Worm (Caenorhabditis elegans) whole organism, young adult: ENCODE measurements around the gene lips-2.
A peak's percentile ranks its signal among the peaks of the same experiment; 100 is the strongest.
"Not testable (repeated sequence)": the region's sequence is repeated elsewhere in the genome, so short reads cannot be mapped to it uniquely, and the experiment has no call there.

Experiments used
- B0019.2 ChIP-seq: fragments of 200-800 bp; sonication (Bioruptor generic); conservative IDR thresholded peaks from 2 replicates; pipeline ENCODE4 v1.3.6; 2022; ENCODE audit warnings: missing genetic modification reagents, missing genetic modification characterization, missing compliant biosample characterization
- B0261.1 ChIP-seq: sonication (generic microtip); optimal IDR thresholded peaks from 2 replicates; lab custom pipeline; 2016; ENCODE audit warnings: mild to moderate bottlenecking, missing genetic modification characterization, moderate library complexity, missing compliant biosample characterization
- B0336.3 ChIP-seq: fragments of 200-800 bp; sonication (Bioruptor generic); IDR thresholded peaks from 2 replicates; pipeline ENCODE4 v1.3.6; 2022; ENCODE audit warnings: missing genetic modification characterization, missing compliant biosample characterization
- D2030.7 ChIP-seq: fragments of 200-800 bp; sonication (Bioruptor generic); IDR thresholded peaks from 2 replicates; pipeline ENCODE4 v1.3.6; 2022; ENCODE audit warnings: missing genetic modification reagents, missing genetic modification characterization, missing compliant biosample characterization
- F10E7.11 ChIP-seq: sonication (generic microtip); optimal IDR thresholded peaks from 2 replicates; lab custom pipeline; 2017; ENCODE audit warnings: mild to moderate bottlenecking, missing genetic modification characterization, moderate library complexity, missing compliant biosample characterization
- F33H1.4 ChIP-seq: fragments of 200-800 bp; sonication (Bioruptor generic); IDR thresholded peaks from 2 replicates; pipeline ENCODE4 v1.3.6; 2022; ENCODE audit warnings: missing genetic modification reagents, missing genetic modification characterization, missing compliant biosample characterization
- F49E8.2 ChIP-seq: sonication (generic microtip); optimal IDR thresholded peaks from 3 replicates; lab custom pipeline; 2017; ENCODE audit warnings: missing genetic modification characterization, mild to moderate bottlenecking, missing compliant biosample characterization, antibody characterized with exemption, moderate library complexity; ENCODE audit not compliant: insufficient read depth
- K11D2.4 ChIP-seq: fragments of 200-800 bp; sonication (Bioruptor generic); IDR thresholded peaks from 2 replicates; pipeline ENCODE4 v1.3.6; 2022; ENCODE audit warnings: missing genetic modification reagents, missing genetic modification characterization, missing compliant biosample characterization
- T26A5.8 ChIP-seq: sonication (generic microtip); optimal IDR thresholded peaks from 2 replicates; lab custom pipeline; 2016; ENCODE audit warnings: missing genetic modification characterization, missing compliant biosample characterization
- Y79H2A.3 ChIP-seq: fragments of 200-800 bp; sonication (Bioruptor generic); conservative IDR thresholded peaks from 2 replicates; pipeline ENCODE4 v1.3.6; 2022; ENCODE audit warnings: missing genetic modification reagents, missing genetic modification characterization, missing compliant biosample characterization
- akir-1 ChIP-seq: fragments of 200-800 bp; sonication (Bioruptor generic); optimal IDR thresholded peaks from 2 replicates; lab custom pipeline; 2018; ENCODE audit warnings: mild to moderate bottlenecking, missing genetic modification characterization, moderate library complexity, missing compliant biosample characterization
- ama-1 ChIP-seq, 3 experiments: fragments of 150-350 bp in 1 of 3; sonication (generic microtip) in 2 of 3; optimal IDR thresholded peaks; 2 replicates each; lab custom pipeline; 2014 to 2018; ENCODE audit warnings: missing biosample characterization in 2 of 3, missing genetic modification characterization in 2 of 3, missing genetic modification reagents in 2 of 3
- ceh-100 ChIP-seq: fragments of 200-800 bp; sonication (Bioruptor generic); IDR thresholded peaks from 2 replicates; pipeline ENCODE4 v1.3.6; 2022; ENCODE audit warnings: missing genetic modification reagents, missing genetic modification characterization, missing compliant biosample characterization
- ceh-27 ChIP-seq: fragments of 200-800 bp; sonication (Bioruptor generic); optimal IDR thresholded peaks from 2 replicates; lab custom pipeline; 2018; ENCODE audit warnings: mild to moderate bottlenecking, missing genetic modification characterization, moderate library complexity, missing compliant biosample characterization
- ceh-79 ChIP-seq: sonication (generic microtip); optimal IDR thresholded peaks from 2 replicates; lab custom pipeline; 2017; ENCODE audit warnings: mild to moderate bottlenecking, missing genetic modification characterization, missing compliant biosample characterization
- ceh-91 ChIP-seq: fragments of 200-800 bp; sonication (Bioruptor generic); IDR thresholded peaks from 2 replicates; pipeline ENCODE4 v1.3.6; 2022; ENCODE audit warnings: missing genetic modification reagents, missing genetic modification characterization, missing compliant biosample characterization
- efl-1 ChIP-seq: fragments of 150-350 bp; optimal IDR thresholded peaks from 2 replicates; lab custom pipeline; 2014; ENCODE audit warnings: missing biosample characterization, missing genetic modification reagents, missing genetic modification characterization
- him-1 ChIP-seq: sonication (generic microtip); optimal IDR thresholded peaks from 2 replicates; lab custom pipeline; 2016; ENCODE audit warnings: missing genotype, missing genetic modification reagents, missing genetic modification characterization, missing compliant biosample characterization
- hlh-12 ChIP-seq: sonication (generic microtip); optimal IDR thresholded peaks from 2 replicates; lab custom pipeline; 2016; ENCODE audit warnings: missing genetic modification characterization, missing compliant biosample characterization
- lag-1 ChIP-seq: fragments of 200-800 bp; sonication (Bioruptor generic); IDR thresholded peaks from 2 replicates; pipeline ENCODE4 v1.3.6; 2022; ENCODE audit warnings: missing genetic modification reagents, missing genetic modification characterization, missing compliant biosample characterization
- let-526 ChIP-seq: fragments of 200-800 bp; sonication (Bioruptor generic); IDR thresholded peaks from 2 replicates; pipeline ENCODE4 v1.3.6; 2022; ENCODE audit warnings: missing genetic modification reagents, missing genetic modification characterization, missing compliant biosample characterization
- let-607 ChIP-seq, 2 experiments: fragments of 200-800 bp in 1 of 2; sonication (Bioruptor generic) in 1 of 2; sonication (generic microtip) in 1 of 2; optimal IDR thresholded peaks; 2 replicates each; lab custom pipeline; 2016 to 2018; ENCODE audit warnings: mild to moderate bottlenecking in 2 of 2, missing compliant biosample characterization in 2 of 2, missing genetic modification characterization in 2 of 2, moderate library complexity in 2 of 2, missing genotype in 1 of 2
- lin-40 ChIP-seq: sonication (generic microtip); optimal IDR thresholded peaks from 2 replicates; lab custom pipeline; 2016; ENCODE audit warnings: missing genetic modification characterization, mild to moderate bottlenecking, missing compliant biosample characterization, missing genotype, missing genetic modification reagents
- lin-54 ChIP-seq: fragments of 200-800 bp; sonication (Bioruptor generic); optimal IDR thresholded peaks from 2 replicates; lab custom pipeline; 2018; ENCODE audit warnings: mild to moderate bottlenecking, missing genetic modification characterization, missing compliant biosample characterization
- madf-3 ChIP-seq: fragments of 200-800 bp; sonication (Bioruptor generic); IDR thresholded peaks from 2 replicates; pipeline ENCODE4 v1.3.6; 2022; ENCODE audit warnings: missing genetic modification reagents, missing genetic modification characterization, missing compliant biosample characterization
- nhr-179 ChIP-seq: sonication (generic microtip); optimal IDR thresholded peaks from 2 replicates; lab custom pipeline; 2016; ENCODE audit warnings: mild to moderate bottlenecking, missing genetic modification characterization, missing compliant biosample characterization
- nhr-80 ChIP-seq: sonication (generic microtip); optimal IDR thresholded peaks from 2 replicates; lab custom pipeline; 2016; ENCODE audit warnings: missing genetic modification characterization, missing compliant biosample characterization
- nhr-90 ChIP-seq: sonication (generic microtip); optimal IDR thresholded peaks from 2 replicates; lab custom pipeline; 2016; ENCODE audit warnings: missing genotype, mild to moderate bottlenecking, missing genetic modification characterization, missing compliant biosample characterization
- pha-4 ChIP-seq: fragments of 150-350 bp; sonication (generic microtip); optimal IDR thresholded peaks from 2 replicates; lab custom pipeline; 2014; ENCODE audit warnings: missing biosample characterization, missing genetic modification reagents, missing genetic modification characterization
- repo-1 ChIP-seq: sonication (generic microtip); optimal IDR thresholded peaks from 2 replicates; lab custom pipeline; 2017; ENCODE audit warnings: mild to moderate bottlenecking, missing genetic modification characterization, missing compliant biosample characterization
- rpc-1 ChIP-seq, 2 experiments: fragments of 150-350 bp in 1 of 2; sonication (generic microtip) in 1 of 2; optimal IDR thresholded peaks; 2 replicates each; lab custom pipeline; 2014 to 2018; ENCODE audit warnings: missing biosample characterization in 1 of 2, missing genetic modification characterization in 1 of 2, missing genetic modification reagents in 1 of 2, missing genotype in 1 of 2
- snpc-4 ChIP-seq, 5 experiments: fragments of 150-350 bp in 1 of 5; sonication (generic microtip) in 4 of 5; optimal IDR thresholded peaks; 2 replicates each; lab custom pipeline; 2014 to 2018; ENCODE audit warnings: missing genetic modification characterization in 5 of 5, missing biosample characterization in 3 of 5, antibody characterized with exemption in 2 of 5, mild to moderate bottlenecking in 2 of 5, missing compliant biosample characterization in 2 of 5, missing genotype in 2 of 5, moderate library complexity in 2 of 5, missing genetic modification reagents in 1 of 5
- somi-1 ChIP-seq: fragments of 200-800 bp; sonication (Bioruptor generic); optimal IDR thresholded peaks from 2 replicates; lab custom pipeline; 2018; ENCODE audit warnings: mild to moderate bottlenecking, missing genetic modification characterization, missing compliant biosample characterization
- tbp1 ChIP-seq: fragments of 200-800 bp; sonication (Bioruptor generic); optimal IDR thresholded peaks from 2 replicates; lab custom pipeline; 2018; ENCODE audit warnings: mild to moderate bottlenecking, missing genetic modification characterization, missing compliant biosample characterization
- xnd-1 ChIP-seq: sonication (generic microtip); optimal IDR thresholded peaks from 2 replicates; lab custom pipeline; 2016; ENCODE audit warnings: missing genotype, missing genetic modification reagents, missing genetic modification characterization, missing compliant biosample characterization
- ztf-18 ChIP-seq: sonication (generic microtip); optimal IDR thresholded peaks from 2 replicates; lab custom pipeline; 2016; ENCODE audit warnings: missing genotype, mild to moderate bottlenecking, missing genetic modification characterization, missing compliant biosample characterization
- ztf-28 ChIP-seq: fragments of 200-800 bp; sonication (Bioruptor generic); IDR thresholded peaks from 2 replicates; pipeline ENCODE4 v1.3.6; 2022; ENCODE audit warnings: missing genetic modification reagents, missing genetic modification characterization, missing compliant biosample characterization
- ztf-6 ChIP-seq: fragments of 200-800 bp; sonication (Bioruptor generic); IDR thresholded peaks from 2 replicates; pipeline ENCODE4 v1.3.6; 2022; ENCODE audit warnings: missing genetic modification reagents, missing genetic modification characterization, missing compliant biosample characterization

The lips-2 gene

ce11 chrX:12299834-12300233, 14.2 kb downstream of the lips-2 start, which contains the start of gene W06D11.5:
TSS of gene W06D11.5 (plus strand) at chrX:12300134.
- TF ChIP-seq F10E7.11 (no peak), snpc-4 (GFP tag; optimal IDR thresholded peaks at IDR 0.05; lab: Kevin White, UChicago) (no peak), snpc-4 (tag; optimal IDR thresholded peaks at IDR 0.05; lab: Kevin White, UChicago) (no peak), F49E8.2 (no peak), efl-1 (GFP tag; lab: Kevin White, UChicago) (no peak), nhr-80 (tag; lab: Kevin White, UChicago) (no peak), ceh-91 (GFP tag; lab: Robert Waterston, UW) (no peak), B0336.3 (no peak), repo-1 (no peak), Y79H2A.3 (no peak), let-526 (GFP tag; lab: Robert Waterston, UW) (no peak), lin-40 (tag; lab: Kevin White, UChicago) (no peak), somi-1 (GFP tag; lab: Kevin White, UChicago) (no peak)

- not testable (repeated sequence) for TF ChIP-seq B0019.2; D2030.7 (GFP tag; lab: Robert Waterston, UW); hlh-12 (tag; lab: Kevin White, UChicago)
Observed at ce11 chrX:12302755-12303154, 17.2 kb downstream of the lips-2 start, which contains the start of gene dot-1.3. TSS of gene dot-1.3 (minus strand) at chrX:12302855.

- TF ChIP-seq lag-1 (GFP tag; lab: Robert Waterston, UW) (peak; percentile 72; the same call in 1 of the 2 replicates), rpc-1 (optimal IDR thresholded peaks at IDR 0.05; lab: Kevin White, UChicago) (peak; percentile 34), rpc-1 (tag; optimal IDR thresholded peaks at IDR 0.05; lab: Kevin White, UChicago) (peak; percentile 68), B0261.1 (peak; percentile 24), tbp1 (GFP tag; lab: Kevin White, UChicago) (peak; percentile 76), ztf-18 (tag; lab: Kevin White, UChicago) (no peak), K11D2.4 (GFP tag; lab: Robert Waterston, UW) (0 out of 2 replicates have a peak, but pooled peaks have one; percentile 64), lin-40 (tag; lab: Kevin White, UChicago) (no peak)
Observed at ce11 chrX:12304231-12304630, 18.6 kb downstream of the lips-2 start.

- TF ChIP-seq F33H1.4: no peak
- no peak for TF ChIP-seq nhr-179 (tag; lab: Kevin White, UChicago)
- no peak for TF ChIP-seq ama-1 (optimal IDR thresholded peaks at IDR 0.05; lab: Kevin White, UChicago)
- TF ChIP-seq ama-1 (GFP tag; optimal IDR thresholded peaks at IDR 0.05; lab: Kevin White, UChicago): no peak
- TF ChIP-seq T26A5.8 (tag; lab: Kevin White, UChicago): no peak
- TF ChIP-seq let-607 (tag; optimal IDR thresholded peaks at IDR 0.05; lab: Kevin White, UChicago): no peak
- TF ChIP-seq ceh-100: no peak
- no peak for TF ChIP-seq ceh-27 (GFP tag; lab: Kevin White, UChicago)
- TF ChIP-seq lin-40 (tag; lab: Kevin White, UChicago): no peak
- no peak for TF ChIP-seq let-526 (GFP tag; lab: Robert Waterston, UW)
- TF ChIP-seq ztf-28 (GFP tag; lab: Robert Waterston, UW): no peak
- no peak for TF ChIP-seq pha-4 (tag; lab: Kevin White, UChicago)
- TF ChIP-seq madf-3 (GFP tag; lab: Robert Waterston, UW): no peak
- no peak for TF ChIP-seq ztf-6 (GFP tag; lab: Robert Waterston, UW)
- TF ChIP-seq lin-54 (GFP tag; lab: Kevin White, UChicago): no peak
- no peak for TF ChIP-seq xnd-1
- no peak for TF ChIP-seq ceh-79 (tag; lab: Kevin White, UChicago)
- no peak for TF ChIP-seq nhr-90 (tag; lab: Kevin White, UChicago)
- TF ChIP-seq F49E8.2: no peak
- TF ChIP-seq him-1: no peak
- no peak for TF ChIP-seq akir-1
Observed at ce11 chrX:12306565-12306964, 21.0 kb downstream of the lips-2 start, which contains the start of gene phf-32. TSS of gene phf-32 (plus strand) at chrX:12306865.
